Worm (Caenorhabditis elegans) whole organism, early embryonic: Measurements from ENCODE around the gene srx-42.

Experiments used
- B0310.2 ChIP-seq: sonication (generic microtip); optimal IDR thresholded peaks from 2 replicates; lab custom pipeline; 2016; ENCODE audit warnings: mild to moderate bottlenecking, missing genetic modification characterization, missing compliant biosample characterization
- F13C5.2 ChIP-seq: sonication (generic microtip); optimal IDR thresholded peaks from 2 replicates; lab custom pipeline; 2017; ENCODE audit warnings: mild to moderate bottlenecking, missing genetic modification characterization, inconsistent platforms, missing compliant biosample characterization
- aly-1 ChIP-seq: sonication (generic microtip); optimal IDR thresholded peaks from 2 replicates; lab custom pipeline; 2016; ENCODE audit warnings: missing genetic modification characterization, missing compliant biosample characterization
- ama-1 ChIP-seq: fragments of 150-350 bp; optimal IDR thresholded peaks from 2 replicates; lab custom pipeline; 2014
- ceh-13 ChIP-seq: fragments of 200-800 bp; sonication (Bioruptor generic); optimal IDR thresholded peaks from 2 replicates; lab custom pipeline; 2018; ENCODE audit warnings: mild to moderate bottlenecking, missing genetic modification characterization, missing compliant biosample characterization
- ceh-36 ChIP-seq: sonication (generic microtip); optimal IDR thresholded peaks from 2 replicates; lab custom pipeline; 2016; ENCODE audit warnings: missing genetic modification characterization, inconsistent platforms, missing compliant biosample characterization
- ets-7 ChIP-seq: sonication (generic microtip); optimal IDR thresholded peaks from 2 replicates; lab custom pipeline; 2016; ENCODE audit warnings: missing genotype, missing genetic modification characterization, missing compliant biosample characterization
- flt-1 ChIP-seq: fragments of 200-800 bp; sonication (Bioruptor generic); IDR thresholded peaks from 2 replicates; pipeline ENCODE4 v1.3.6; 2022; ENCODE audit warnings: missing genetic modification characterization, missing compliant biosample characterization
- hmbx-1 ChIP-seq: sonication (generic microtip); optimal IDR thresholded peaks from 2 replicates; lab custom pipeline; 2016; ENCODE audit warnings: mild to moderate bottlenecking, missing genetic modification characterization, missing compliant biosample characterization
- hmg-4 ChIP-seq: fragments of 200-800 bp; sonication (Bioruptor generic); optimal IDR thresholded peaks from 2 replicates; lab custom pipeline; 2018; ENCODE audit warnings: mild to moderate bottlenecking, missing genetic modification characterization, missing compliant biosample characterization
- hnd-1 ChIP-seq: sonication (generic microtip); optimal IDR thresholded peaks from 2 replicates; lab custom pipeline; 2016; ENCODE audit warnings: missing genetic modification characterization, missing compliant biosample characterization
- pes-1 ChIP-seq: fragments of 200-800 bp; sonication (Bioruptor generic); IDR thresholded peaks from 2 replicates; pipeline ENCODE4 v1.3.6; 2022; ENCODE audit warnings: missing genetic modification reagents, missing genetic modification characterization, missing compliant biosample characterization
- scrt-1 ChIP-seq: fragments of 200-800 bp; sonication (Bioruptor generic); IDR thresholded peaks from 2 replicates; pipeline ENCODE4 v1.3.6; 2022; ENCODE audit warnings: missing genetic modification characterization, missing compliant biosample characterization
- sea-1 ChIP-seq: fragments of 200-800 bp; sonication (Bioruptor generic); conservative IDR thresholded peaks from 2 replicates; pipeline ENCODE4 v1.3.6; 2022; ENCODE audit warnings: missing genetic modification characterization, missing compliant biosample characterization
- tbx-11 ChIP-seq: fragments of 200-800 bp; sonication (Bioruptor generic); IDR thresholded peaks from 2 replicates; pipeline ENCODE4 v1.3.6; 2022; ENCODE audit warnings: missing genetic modification characterization, missing compliant biosample characterization
- tbx-37 ChIP-seq: fragments of 200-800 bp; sonication (Bioruptor generic); conservative IDR thresholded peaks from 2 replicates; pipeline ENCODE4 v1.3.6; 2022; ENCODE audit warnings: missing genetic modification reagents, missing genetic modification characterization, missing compliant biosample characterization
- tra-4 ChIP-seq: sonication (generic microtip); optimal IDR thresholded peaks from 2 replicates; lab custom pipeline; 2017; ENCODE audit warnings: missing genetic modification characterization, missing compliant biosample characterization

Gene srx-42

ce11 chrV:13887358-13887757, 33.5 kb upstream of the srx-42 start, which contains the start of gene srsx-19:
Gene srsx-19, plus strand, starts transcription at chrV:13887658.
- TF ChIP-seq sea-1 (GFP tag; lab: Robert Waterston, UW) (no peak), flt-1 (GFP tag; lab: Robert Waterston, UW) (no peak), hmbx-1 (tag; lab: Kevin White, UChicago) (no peak), tbx-11 (GFP tag; lab: Robert Waterston, UW) (no peak), ceh-13 (GFP tag; lab: Kevin White, UChicago) (no peak), hnd-1 (tag; lab: Kevin White, UChicago) (no peak), aly-1 (tag; lab: Kevin White, UChicago) (no peak), tbx-37 (no peak), ama-1 (no peak), F13C5.2 (tag; lab: Kevin White, UChicago) (no peak), ets-7 (tag; lab: Kevin White, UChicago) (no peak), hmg-4 (GFP tag; lab: Kevin White, UChicago) (no peak), scrt-1 (no peak), pes-1 (GFP tag; lab: Robert Waterston, UW) (no peak), B0310.2 (tag; lab: Kevin White, UChicago) (no peak), ceh-36 (no peak), tra-4 (tag; lab: Kevin White, UChicago) (no peak)

ce11 chrV:13889516-13889915, 31.3 kb upstream of the srx-42 start, which contains the start of gene spp-12:
Gene spp-12, plus strand, starts transcription at chrV:13889816.
- TF ChIP-seq scrt-1: no peak

ce11 chrV:13890473-13890872, 30.4 kb upstream of the srx-42 start, which contains the start of gene lbp-8:
Gene lbp-8, plus strand, starts transcription at chrV:13890773.
- TF ChIP-seq ama-1 (no peak), F13C5.2 (tag; lab: Kevin White, UChicago) (no peak), tbx-11 (GFP tag; lab: Robert Waterston, UW) (no peak), hmg-4 (GFP tag; lab: Kevin White, UChicago) (no peak), ceh-13 (GFP tag; lab: Kevin White, UChicago) (no peak), scrt-1 (no peak), hmbx-1 (tag; lab: Kevin White, UChicago) (no peak), flt-1 (GFP tag; lab: Robert Waterston, UW) (no peak), ceh-36 (no peak), tbx-37 (no peak), hnd-1 (tag; lab: Kevin White, UChicago) (no peak)

- TF ChIP-seq B0310.2 (tag; lab: Kevin White, UChicago) (no peak), tra-4 (tag; lab: Kevin White, UChicago) (no peak), F13C5.2 (tag; lab: Kevin White, UChicago) (no peak)
These were observed 29.3 kb upstream of the srx-42 start for ce11 chrV:13891489-13891888.

- no peak for TF ChIP-seq ceh-36
- no peak for TF ChIP-seq flt-1 (GFP tag; lab: Robert Waterston, UW)
- TF ChIP-seq hmbx-1 (tag; lab: Kevin White, UChicago): no peak
- no peak for TF ChIP-seq hmg-4 (GFP tag; lab: Kevin White, UChicago)
- no peak for TF ChIP-seq tbx-11 (GFP tag; lab: Robert Waterston, UW)
- TF ChIP-seq tbx-37: no peak
- TF ChIP-seq scrt-1: no peak
- TF ChIP-seq ceh-13 (GFP tag; lab: Kevin White, UChicago): no peak
These were observed 28.1 kb upstream of the srx-42 start, which contains the start of gene sptl-3 for ce11 chrV:13892457-13893375. Gene sptl-3, plus strand, starts transcription at chrV:13893325.

- TF ChIP-seq pes-1 (GFP tag; lab: Robert Waterston, UW) (no peak), B0310.2 (tag; lab: Kevin White, UChicago) (no peak), hnd-1 (tag; lab: Kevin White, UChicago) (no peak), ets-7 (tag; lab: Kevin White, UChicago) (no peak), ceh-36 (no peak), hmbx-1 (tag; lab: Kevin White, UChicago) (no peak), hmg-4 (GFP tag; lab: Kevin White, UChicago) (no peak), F13C5.2 (tag; lab: Kevin White, UChicago) (no peak)
These were observed 27.2 kb upstream of the srx-42 start for ce11 chrV:13893583-13893982.

- TF ChIP-seq tra-4 (tag; lab: Kevin White, UChicago): no peak
- no peak for TF ChIP-seq B0310.2 (tag; lab: Kevin White, UChicago)
- no peak for TF ChIP-seq ceh-36
- TF ChIP-seq ama-1: no peak
- no peak for TF ChIP-seq hmg-4 (GFP tag; lab: Kevin White, UChicago)
- TF ChIP-seq hnd-1 (tag; lab: Kevin White, UChicago): no peak
These were observed 22.5 kb upstream of the srx-42 start, which contains the start of gene cyp-35C1 for ce11 chrV:13898356-13898755. Gene cyp-35C1, minus strand, starts transcription at chrV:13898487.

- TF ChIP-seq F13C5.2 (tag; lab: Kevin White, UChicago): no peak
- TF ChIP-seq pes-1 (GFP tag; lab: Robert Waterston, UW): no peak
- TF ChIP-seq ceh-13 (GFP tag; lab: Kevin White, UChicago): no peak
- TF ChIP-seq sea-1 (GFP tag; lab: Robert Waterston, UW): no peak
- TF ChIP-seq aly-1 (tag; lab: Kevin White, UChicago): no peak
- no peak for TF ChIP-seq tbx-37
- no peak for TF ChIP-seq tbx-11 (GFP tag; lab: Robert Waterston, UW)
These were observed 21.6 kb upstream of the srx-42 start, which contains the start of gene oac-3 for ce11 chrV:13899213-13899612. Gene oac-3, plus strand, starts transcription at chrV:13899513.
